Fruit fly (Drosophila melanogaster) whole organism, embryonic: ENCODE data around the gene Src64B.

ENCODE experiments used
- Abd-B ChIP-seq: fragments of 200-800 bp; sonication (Bioruptor generic); optimal IDR thresholded peaks from 2 replicates; lab custom pipeline; 2018; ENCODE audit warnings: missing biosample characterization, mild to moderate bottlenecking, missing genetic modification characterization, moderate library complexity
- Atf3 ChIP-seq: fragments of 200-800 bp; sonication (Bioruptor generic); optimal IDR thresholded peaks from 3 replicates; lab custom pipeline; 2016; ENCODE audit warnings: missing biosample characterization, missing genetic modification characterization
- CG10274 ChIP-seq: fragments of 200-800 bp; sonication (Bioruptor generic); optimal IDR thresholded peaks from 3 replicates; lab custom pipeline; 2017; ENCODE audit warnings: missing biosample characterization, mild to moderate bottlenecking, missing genetic modification characterization
- CG10565 ChIP-seq: fragments of 200-800 bp; sonication (Bioruptor generic); optimal IDR thresholded peaks from 3 replicates; lab custom pipeline; 2016; ENCODE audit warnings: missing biosample characterization, mild to moderate bottlenecking, missing genetic modification characterization
- CG10654 ChIP-seq: fragments of 200-800 bp; sonication (Bioruptor generic); optimal IDR thresholded peaks from 2 replicates; lab custom pipeline; 2016; ENCODE audit warnings: missing biosample characterization, missing genetic modification characterization
- CG10979 ChIP-seq: fragments of 200-800 bp; sonication (Bioruptor generic); optimal IDR thresholded peaks from 2 replicates; lab custom pipeline; 2018; ENCODE audit warnings: missing biosample characterization, mild to moderate bottlenecking, missing genetic modification characterization, moderate library complexity
- CG11398 ChIP-seq: fragments of 200-800 bp; sonication (Bioruptor generic); optimal IDR thresholded peaks from 2 replicates; lab custom pipeline; 2016; ENCODE audit warnings: missing biosample characterization, missing genetic modification characterization
- CG1233 ChIP-seq: fragments of 200-800 bp; sonication (Bioruptor generic); optimal IDR thresholded peaks from 4 replicates; lab custom pipeline; 2018; ENCODE audit warnings: missing biosample characterization, mild to moderate bottlenecking, missing genetic modification characterization
- CG12391 ChIP-seq: fragments of 200-800 bp; sonication (Bioruptor generic); optimal IDR thresholded peaks from 3 replicates; lab custom pipeline; 2018; ENCODE audit warnings: missing biosample characterization, mild to moderate bottlenecking, missing genetic modification characterization, moderate library complexity
- CG13775 ChIP-seq: fragments of 200-800 bp; sonication (Bioruptor generic); optimal IDR thresholded peaks from 3 replicates; lab custom pipeline; 2017; ENCODE audit warnings: missing biosample characterization, mild to moderate bottlenecking, missing genetic modification characterization
- CG14050 ChIP-seq: fragments of 200-800 bp; sonication (Bioruptor generic); IDR thresholded peaks from 3 replicates; pipeline ENCODE4 v1.3.6; 2022; ENCODE audit warnings: missing biosample characterization, missing genetic modification characterization
- CG14965 ChIP-seq: fragments of 200-800 bp; sonication (Bioruptor generic); optimal IDR thresholded peaks from 2 replicates; lab custom pipeline; 2016; ENCODE audit warnings: missing biosample characterization, missing genetic modification characterization, borderline replicate concordance
- CG15514 ChIP-seq: fragments of 200-800 bp; sonication (Bioruptor generic); optimal IDR thresholded peaks from 3 replicates; lab custom pipeline; 2017; ENCODE audit warnings: missing biosample characterization, missing genetic modification characterization, mild to moderate bottlenecking, moderate library complexity, missing genetic modification reagents
- CG1832 ChIP-seq: fragments of 200-800 bp; sonication (Bioruptor generic); optimal IDR thresholded peaks from 2 replicates; lab custom pipeline; 2017; ENCODE audit warnings: missing biosample characterization, mild to moderate bottlenecking, missing genetic modification characterization, inconsistent platforms
- CG18476 ChIP-seq: fragments of 200-800 bp; sonication (Bioruptor generic); optimal IDR thresholded peaks from 2 replicates; lab custom pipeline; 2016; ENCODE audit warnings: missing biosample characterization, mild to moderate bottlenecking, missing genetic modification characterization
- CG2120 ChIP-seq: fragments of 200-800 bp; sonication (Bioruptor generic); optimal IDR thresholded peaks from 3 replicates; lab custom pipeline; 2016; ENCODE audit warnings: missing biosample characterization, missing genetic modification characterization
- CG3065 ChIP-seq: fragments of 200-800 bp; sonication (Bioruptor generic); optimal IDR thresholded peaks from 2 replicates; lab custom pipeline; 2016; ENCODE audit warnings: missing biosample characterization, missing genetic modification characterization
- CG3726 ChIP-seq: fragments of 200-800 bp; sonication (Bioruptor generic); IDR thresholded peaks from 3 replicates; pipeline ENCODE4, ENCODE4 v1.3.6; 2022; ENCODE audit warnings: missing biosample characterization, missing genetic modification characterization
- CG3847 ChIP-seq: fragments of 200-800 bp; sonication (Bioruptor generic); IDR thresholded peaks from 2 replicates; pipeline ENCODE4 v1.3.6; 2022; ENCODE audit warnings: missing biosample characterization, missing genetic modification characterization
- CG6765 ChIP-seq: fragments of 200-800 bp; sonication (Bioruptor generic); optimal IDR thresholded peaks from 3 replicates; lab custom pipeline; 2017; ENCODE audit warnings: missing biosample characterization, mild to moderate bottlenecking, missing genetic modification characterization
- CG7745 ChIP-seq: fragments of 200-800 bp; sonication (Bioruptor generic); optimal IDR thresholded peaks from 2 replicates; lab custom pipeline; 2018; ENCODE audit warnings: missing biosample characterization, mild to moderate bottlenecking, missing genetic modification characterization, moderate library complexity
- CG9797 ChIP-seq: fragments of 200-800 bp; sonication (Bioruptor generic); optimal IDR thresholded peaks from 3 replicates; lab custom pipeline; 2018; ENCODE audit warnings: missing biosample characterization, mild to moderate bottlenecking, missing genetic modification characterization
- CTCF ChIP-seq: fragments of 200-800 bp; sonication (Bioruptor generic); optimal IDR thresholded peaks from 2 replicates; lab custom pipeline; 2017; ENCODE audit warnings: missing biosample characterization, mild to moderate bottlenecking, missing genetic modification characterization, moderate library complexity
- D19B ChIP-seq: fragments of 200-800 bp; sonication (Bioruptor generic); optimal IDR thresholded peaks from 2 replicates; lab custom pipeline; 2017; ENCODE audit warnings: missing biosample characterization, mild to moderate bottlenecking, missing genetic modification characterization
- Dek ChIP-seq: fragments of 200-800 bp; sonication (Bioruptor generic); optimal IDR thresholded peaks from 3 replicates; lab custom pipeline; 2019; ENCODE audit warnings: missing biosample characterization, mild to moderate bottlenecking, missing genetic modification characterization, moderate library complexity
- Doc2 ChIP-seq: fragments of 200-800 bp; sonication (Bioruptor generic); IDR thresholded peaks from 2 replicates; pipeline ENCODE4 v1.3.6; 2022; ENCODE audit warnings: missing biosample characterization, missing genetic modification characterization
- Doc3 ChIP-seq: fragments of 200-800 bp; sonication (Bioruptor generic); IDR thresholded peaks from 3 replicates; pipeline ENCODE4 v1.3.6; 2022; ENCODE audit warnings: missing biosample characterization, missing genetic modification characterization; ENCODE audit not compliant: partially characterized antibody
- E2f2 ChIP-seq: fragments of 200-800 bp; sonication (Bioruptor generic); IDR thresholded peaks from 2 replicates; pipeline ENCODE4 v1.3.6; 2022; ENCODE audit warnings: missing biosample characterization, missing genetic modification characterization
- Neu2 ChIP-seq: fragments of 200-800 bp; sonication (Bioruptor generic); optimal IDR thresholded peaks from 3 replicates; lab custom pipeline; 2016; ENCODE audit warnings: missing biosample characterization, missing genetic modification characterization, borderline replicate concordance
- Optix ChIP-seq: fragments of 200-800 bp; sonication (Bioruptor generic); IDR thresholded peaks from 3 replicates; pipeline ENCODE4 v1.3.6; 2022; ENCODE audit warnings: missing biosample characterization, missing genetic modification characterization
- Ssrp ChIP-seq: fragments of 200-800 bp; sonication (Bioruptor generic); optimal IDR thresholded peaks from 2 replicates; lab custom pipeline; 2018; ENCODE audit warnings: missing biosample characterization, mild to moderate bottlenecking, missing genetic modification characterization, moderate library complexity
- Tbp ChIP-seq: fragments of >200 bp; optimal IDR thresholded peaks from 2 replicates; lab custom pipeline; 2018; ENCODE audit warnings: missing biosample characterization, missing genetic modification characterization
- ci ChIP-seq: fragments of 200-800 bp; sonication (Bioruptor generic); IDR thresholded peaks from 3 replicates; pipeline ENCODE4 v1.3.6; 2022; ENCODE audit warnings: missing biosample characterization, missing genetic modification characterization
- croc ChIP-seq: fragments of 200-800 bp; sonication (Bioruptor generic); conservative IDR thresholded peaks from 3 replicates; pipeline ENCODE4 v1.3.6; 2022; ENCODE audit warnings: missing biosample characterization, missing genetic modification characterization
- dysf ChIP-seq: fragments of 200-800 bp; sonication (Bioruptor generic); IDR thresholded peaks from 3 replicates; pipeline ENCODE4 v1.3.6; 2022; ENCODE audit warnings: missing biosample characterization, missing genetic modification characterization
- ems ChIP-seq: fragments of 200-800 bp; sonication (Bioruptor generic); optimal IDR thresholded peaks from 3 replicates; lab custom pipeline; 2016; ENCODE audit warnings: missing biosample characterization, missing genetic modification characterization
- gem ChIP-seq: fragments of 200-800 bp; sonication (Bioruptor generic); optimal IDR thresholded peaks from 2 replicates; lab custom pipeline; 2019; ENCODE audit warnings: missing biosample characterization, mild to moderate bottlenecking, missing genetic modification characterization, moderate library complexity
- lmd ChIP-seq: fragments of 200-800 bp; sonication (Bioruptor generic); IDR thresholded peaks from 2 replicates; pipeline ENCODE4 v1.3.6; 2022; ENCODE audit warnings: missing biosample characterization, missing genetic modification characterization
- lov ChIP-seq, 2 experiments: fragments of 200-800 bp in 1 of 2; fragments of >200 bp in 1 of 2; sonication (Bioruptor generic) in 1 of 2; IDR thresholded peaks in 1 of 2; optimal IDR thresholded peaks in 1 of 2; 2 replicates in 1 of 2; 3 replicates in 1 of 2; pipeline versions ENCODE4 v1.3.6 to Lab custom; 2017 to 2022; ENCODE audit warnings: missing biosample characterization in 1 of 2, missing genetic modification characterization in 1 of 2
- ro ChIP-seq: fragments of 200-800 bp; sonication (Bioruptor generic); IDR thresholded peaks from 2 replicates; pipeline ENCODE4 v1.3.6; 2022; ENCODE audit warnings: missing biosample characterization, missing genetic modification characterization
- sr ChIP-seq: fragments of 200-800 bp; sonication (Bioruptor generic); IDR thresholded peaks from 3 replicates; pipeline ENCODE4 v1.3.6; 2022; ENCODE audit warnings: missing biosample characterization, missing genetic modification characterization
- tap ChIP-seq: fragments of 200-800 bp; optimal IDR thresholded peaks from 3 replicates; lab custom pipeline; 2019; ENCODE audit warnings: missing biosample characterization, mild to moderate bottlenecking, missing genetic modification characterization, moderate library complexity
- tgo ChIP-seq: fragments of 200-800 bp; sonication (Bioruptor generic); IDR thresholded peaks from 3 replicates; pipeline ENCODE4 v1.3.6; 2022; ENCODE audit warnings: missing biosample characterization, missing genetic modification characterization
- tio ChIP-seq: fragments of 200-800 bp; sonication (Bioruptor generic); optimal IDR thresholded peaks from 2 replicates; lab custom pipeline; 2017; ENCODE audit warnings: missing biosample characterization, missing genetic modification characterization, inconsistent platforms
- tll ChIP-seq, 2 experiments: fragments of 200-800 bp in 1 of 2; fragments of >200 bp in 1 of 2; sonication (Bioruptor generic) in 1 of 2; optimal IDR thresholded peaks; 2 replicates each; lab custom pipeline; 2017 to 2019; ENCODE audit warnings: missing biosample characterization in 2 of 2, missing genetic modification characterization in 2 of 2, mild to moderate bottlenecking in 1 of 2, moderate library complexity in 1 of 2
- tup ChIP-seq: fragments of 200-800 bp; sonication (Bioruptor generic); optimal IDR thresholded peaks from 2 replicates; lab custom pipeline; 2016; ENCODE audit warnings: missing biosample characterization, mild to moderate bottlenecking, missing genetic modification characterization, moderate library complexity
- vnd ChIP-seq: fragments of 200-800 bp; sonication (Bioruptor generic); IDR thresholded peaks from 3 replicates; pipeline ENCODE4 v1.3.6; 2022; ENCODE audit warnings: missing biosample characterization, missing genetic modification characterization; ENCODE audit not compliant: partially characterized antibody
- vvl ChIP-seq: fragments of 200-800 bp; sonication (Bioruptor generic); IDR thresholded peaks from 2 replicates; pipeline ENCODE4 v1.3.6; 2022; ENCODE audit warnings: missing biosample characterization, missing genetic modification characterization

The Src64B gene

dm6 chr3L:4624371-4625154, 1.4 kb downstream of the Src64B start (continued):
- TF ChIP-seq croc: peak; percentile 86
- TF ChIP-seq CG10979: peak; percentile 91
- peak; percentile 93 for TF ChIP-seq lmd (GFP tag; lab: Robert Waterston, UW)
- peak; percentile 56; the same call in 1 of the 2 replicates for TF ChIP-seq Doc2 (GFP tag; lab: Robert Waterston, UW)
- peak; percentile 82 for TF ChIP-seq CG10654
- TF ChIP-seq tio (GFP tag; lab: Kevin White, UChicago): peak; percentile 92
- TF ChIP-seq Ssrp: peak; percentile 91
- TF ChIP-seq D19B (GFP tag; lab: Kevin White, UChicago): peak; percentile 71
- TF ChIP-seq CG1832 (GFP tag; lab: Kevin White, UChicago): peak; percentile 51
- no peak for TF ChIP-seq CG9797
- peak; percentile 85; the same call in 2 of the 3 replicates for TF ChIP-seq ci (GFP tag; lab: Robert Waterston, UW)
- peak; percentile 93 for TF ChIP-seq dysf (GFP tag; lab: Robert Waterston, UW)
- peak; percentile 89 for TF ChIP-seq tgo
- TF ChIP-seq tup (GFP tag; lab: Kevin White, UChicago): peak; percentile 58
- peak; percentile 91 for TF ChIP-seq Abd-B (GFP tag; lab: Kevin White, UChicago)
- TF ChIP-seq CG3847: peak; percentile 77
- peak; percentile 69 for TF ChIP-seq CG10274 (GFP tag; lab: Kevin White, UChicago)
- peak; percentile 68 for TF ChIP-seq Dek (tag; lab: Kevin White, UChicago)
- peak; percentile 76 for TF ChIP-seq CG11398 (GFP tag; lab: Kevin White, UChicago)
- TF ChIP-seq CG1233 (GFP tag; lab: Kevin White, UChicago): peak; percentile 82
- TF ChIP-seq ro (GFP tag; lab: Robert Waterston, UW): peak; percentile 69; the same call in 1 of the 2 replicates
- TF ChIP-seq CG6765 (GFP tag; lab: Kevin White, UChicago): peak; percentile 65
- peak; percentile 85 for TF ChIP-seq tap (tag; lab: Kevin White, UChicago)
- peak; percentile 65 for TF ChIP-seq CG14965 (GFP tag; lab: Kevin White, UChicago)
- TF ChIP-seq CG10565 (GFP tag; lab: Kevin White, UChicago): peak; percentile 40
- TF ChIP-seq Optix (GFP tag; lab: Robert Waterston, UW): peak; percentile 58; the same call in 1 of the 3 replicates
- TF ChIP-seq CG2120 (GFP tag; lab: Kevin White, UChicago): peak; percentile 92
- TF ChIP-seq Atf3: peak; percentile 77
- peak; percentile 92 for TF ChIP-seq vvl (GFP tag; lab: Robert Waterston, UW)
- TF ChIP-seq CG3065 (GFP tag; lab: Kevin White, UChicago): peak; percentile 61
- TF ChIP-seq CG15514 (GFP tag; lab: Kevin White, UChicago): peak; percentile 71
- peak; percentile 83 for TF ChIP-seq CG18476 (GFP tag; lab: Kevin White, UChicago)
- no peak for TF ChIP-seq Doc3
- no peak for TF ChIP-seq tll (GFP tag; optimal IDR thresholded peaks at IDR 0.05; lab: Kevin White, UChicago)
- peak; percentile 68 for TF ChIP-seq E2f2
- no peak for TF ChIP-seq lov (optimal IDR thresholded peaks at IDR 0.05; lab: Kevin White, UChicago)
- TF ChIP-seq lov (GFP tag; IDR thresholded peaks at IDR 0.05; lab: Robert Waterston, UW): no peak
- TF ChIP-seq gem (tag; lab: Kevin White, UChicago): peak; percentile 90
- peak; percentile 91 for TF ChIP-seq CG12391 (tag; lab: Kevin White, UChicago)
- TF ChIP-seq vnd (GFP tag; lab: Robert Waterston, UW): no peak
- TF ChIP-seq sr (GFP tag; lab: Robert Waterston, UW): peak; percentile 6; the same call in 1 of the 3 replicates
- no peak for TF ChIP-seq Tbp
- peak; percentile 16 for TF ChIP-seq Neu2
- TF ChIP-seq ems (GFP tag; lab: Kevin White, UChicago): peak; percentile 87
- TF ChIP-seq CG13775 (GFP tag; lab: Kevin White, UChicago): peak; percentile 88
- peak; percentile 28 for TF ChIP-seq CTCF (GFP tag; lab: Kevin White, UChicago)
- peak; percentile 83 for TF ChIP-seq CG14050 (GFP tag; lab: Robert Waterston, UW)
- TF ChIP-seq CG7745: no peak
- TF ChIP-seq CG3726 (GFP tag; lab: Robert Waterston, UW): peak; percentile 72; the same call in 2 of the 3 replicates
